In genomic region chr3L:1463547-1463946, dm6 we compare ENCODE assay signal across 1 fruit fly cellular context.
TF ChIP-seq lines count a peak whose summit lies in the region.

Gene rho (plus strand): TSS chr3L:1463811.

TF ChIP-seq in whole organism, embryonic, 481 proteins besides CTCF, POLR2A, EP300 and RAD21 (continued from another document):
- TF ChIP-seq dmrt11E (tag; optimal IDR thresholded peaks at IDR 0.05; lab: Kevin White, UChicago) (no peak), H15 (GFP tag; IDR thresholded peaks at IDR 0.05; lab: Robert Waterston, UW) (no peak), Aef1 (GFP tag; IDR thresholded peaks at IDR 0.05; lab: Robert Waterston, UW) (no peak), CG9215 (GFP tag; IDR thresholded peaks at IDR 0.05; lab: Robert Waterston, UW) (no peak), CG13424 (tag; optimal IDR thresholded peaks at IDR 0.05; lab: Kevin White, UChicago) (no peak), MESR4 (GFP tag; optimal IDR thresholded peaks at IDR 0.05; lab: Kevin White, UChicago) (no peak), CG14965 (GFP tag; optimal IDR thresholded peaks at IDR 0.05; lab: Kevin White, UChicago; ENCODE audit: borderline replicate concordance) (no peak), ems (GFP tag; optimal IDR thresholded peaks at IDR 0.05; lab: Kevin White, UChicago) (peak; percentile 1), en (GFP tag; optimal IDR thresholded peaks at IDR 0.05; lab: Kevin White, UChicago) (no peak), CG15601 (tag; optimal IDR thresholded peaks at IDR 0.05; lab: Kevin White, UChicago) (peak; percentile 61), disco-r (GFP tag; optimal IDR thresholded peaks at IDR 0.05; lab: Kevin White, UChicago) (no peak), klu (GFP tag; IDR thresholded peaks at IDR 0.05; lab: Robert Waterston, UW) (no peak), ap (GFP tag; IDR thresholded peaks at IDR 0.05; lab: Robert Waterston, UW) (no peak), CG8290 (GFP tag; optimal IDR thresholded peaks at IDR 0.05; lab: Kevin White, UChicago) (no peak), CG8290 (tag; optimal IDR thresholded peaks at IDR 0.05; lab: Kevin White, UChicago) (peak in 1 of 2 experiments; percentile 71), dysf (GFP tag; IDR thresholded peaks at IDR 0.05; lab: Robert Waterston, UW) (no peak), CG2202 (tag; optimal IDR thresholded peaks at IDR 0.05; lab: Kevin White, UChicago) (peak; percentile 17), CG30020 (tag; optimal IDR thresholded peaks at IDR 0.05; lab: Kevin White, UChicago) (no peak), Hey (tag; optimal IDR thresholded peaks at IDR 0.05; lab: Kevin White, UChicago) (no peak), peb (GFP tag; IDR thresholded peaks at IDR 0.05; lab: Robert Waterston, UW) (no peak), CG12219 (GFP tag; optimal IDR thresholded peaks at IDR 0.05; lab: Kevin White, UChicago) (peak; percentile 15), BEAF-32 (GFP tag; optimal IDR thresholded peaks at IDR 0.05; lab: Kevin White, UChicago) (no peak), CG6813 (GFP tag; optimal IDR thresholded peaks at IDR 0.05; lab: Kevin White, UChicago) (no peak), ara (GFP tag; IDR thresholded peaks at IDR 0.05; lab: Robert Waterston, UW) (peak; percentile 29; the same call in 1 of the 2 replicates), Fer3 (tag; optimal IDR thresholded peaks at IDR 0.05; lab: Kevin White, UChicago) (no peak), mld (GFP tag; IDR thresholded peaks at IDR 0.05; lab: Robert Waterston, UW; ENCODE audit: partially characterized antibody) (0 out of 3 replicates have a peak, but pooled peaks have one; percentile 46), CG1792 (GFP tag; optimal IDR thresholded peaks at IDR 0.05; lab: Kevin White, UChicago) (no peak), CG2120 (GFP tag; optimal IDR thresholded peaks at IDR 0.05; lab: Kevin White, UChicago) (no peak), CG5953 (GFP tag; IDR thresholded peaks at IDR 0.05; lab: Robert Waterston, UW) (peak; percentile 63), CG11398 (GFP tag; optimal IDR thresholded peaks at IDR 0.05; lab: Kevin White, UChicago) (peak; percentile 12), inv (GFP tag; IDR thresholded peaks at IDR 0.05; lab: Robert Waterston, UW; ENCODE audit: partially characterized antibody) (no peak), CG2712 (tag; optimal IDR thresholded peaks at IDR 0.05; lab: Kevin White, UChicago) (peak; percentile 54), CG8388 (GFP tag; optimal IDR thresholded peaks at IDR 0.05; lab: Kevin White, UChicago) (no peak), D19A (tag; optimal IDR thresholded peaks at IDR 0.05; lab: Kevin White, UChicago) (no peak), CG3847 (GFP tag; IDR thresholded peaks at IDR 0.05; lab: Robert Waterston, UW) (no peak), gro (GFP tag; optimal IDR thresholded peaks at IDR 0.05; lab: Kevin White, UChicago) (no peak), ewg (GFP tag; optimal IDR thresholded peaks at IDR 0.05; lab: Kevin White, UChicago) (no peak), nom (GFP tag; optimal IDR thresholded peaks at IDR 0.05; lab: Kevin White, UChicago) (peak; percentile 46), slbo (GFP tag; IDR thresholded peaks at IDR 0.05; lab: Robert Waterston, UW) (peak; percentile 55), croc (GFP tag; conservative IDR thresholded peaks at IDR 0.05; lab: Robert Waterston, UW) (no peak), CG15269 (tag; optimal IDR thresholded peaks at IDR 0.05; lab: Kevin White, UChicago) (peak; percentile 37), Xbp1 (GFP tag; optimal IDR thresholded peaks at IDR 0.05; lab: Kevin White, UChicago) (no peak), CG18011 (GFP tag; optimal IDR thresholded peaks at IDR 0.05; lab: Kevin White, UChicago) (no peak), Sry-δ (GFP tag; optimal IDR thresholded peaks at IDR 0.05; lab: Kevin White, UChicago) (no peak), CG10321 (GFP tag; IDR thresholded peaks at IDR 0.05; lab: Robert Waterston, UW) (no peak), CG11723 (GFP tag; optimal IDR thresholded peaks at IDR 0.05; lab: Kevin White, UChicago) (no peak), ttk (GFP tag; IDR thresholded peaks at IDR 0.05; lab: Robert Waterston, UW) (0 out of 2 replicates have a peak, but pooled peaks have one; percentile 20), Dll (GFP tag; IDR thresholded peaks at IDR 0.05; lab: Robert Waterston, UW; ENCODE audit: partially characterized antibody) (no peak), CG9727 (GFP tag; optimal IDR thresholded peaks at IDR 0.05; lab: Kevin White, UChicago) (no peak), insv (GFP tag; optimal IDR thresholded peaks at IDR 0.05; lab: Kevin White, UChicago) (peak in 1 of 2 experiments; percentile 13), HmgD (GFP tag; optimal IDR thresholded peaks at IDR 0.05; lab: Kevin White, UChicago) (no peak), Jarid2 (GFP tag; optimal IDR thresholded peaks at IDR 0.05; lab: Kevin White, UChicago) (peak; percentile 100), CG17186 (GFP tag; optimal IDR thresholded peaks at IDR 0.05; lab: Kevin White, UChicago) (no peak), bab2 (GFP tag; optimal IDR thresholded peaks at IDR 0.05; lab: Kevin White, UChicago) (no peak), Dfd (GFP tag; optimal IDR thresholded peaks at IDR 0.05; lab: Kevin White, UChicago) (no peak), CG11456 (GFP tag; IDR thresholded peaks at IDR 0.05; lab: Robert Waterston, UW) (peak; percentile 56; the same call in 1 of the 3 replicates), fd3F (GFP tag; optimal IDR thresholded peaks at IDR 0.05; lab: Kevin White, UChicago) (no peak), vfl (GFP tag; optimal IDR thresholded peaks at IDR 0.05; lab: Kevin White, UChicago) (no peak), cas (GFP tag; IDR thresholded peaks at IDR 0.05; lab: Robert Waterston, UW) (no peak), CG10543 (GFP tag; optimal IDR thresholded peaks at IDR 0.05; lab: Kevin White, UChicago) (peak; percentile 33), Hmx (GFP tag; optimal IDR thresholded peaks at IDR 0.05; lab: Kevin White, UChicago) (no peak), CoRest (tag; optimal IDR thresholded peaks at IDR 0.05; lab: Kevin White, UChicago) (no peak), CrebB (tag; optimal IDR thresholded peaks at IDR 0.05; lab: Kevin White, UChicago) (no peak), CHES-1-like (GFP tag; optimal IDR thresholded peaks at IDR 0.05; lab: Kevin White, UChicago) (no peak), Poxn (GFP tag; IDR thresholded peaks at IDR 0.05; lab: Robert Waterston, UW) (no peak), lov (optimal IDR thresholded peaks at IDR 0.05; lab: Kevin White, UChicago) (no peak), lov (GFP tag; IDR thresholded peaks at IDR 0.05; lab: Robert Waterston, UW) (0 out of 3 replicates have a peak, but pooled peaks have one; percentile 24), CG17568 (GFP tag; optimal IDR thresholded peaks at IDR 0.05; lab: Kevin White, UChicago) (no peak), sr (GFP tag; IDR thresholded peaks at IDR 0.05; lab: Robert Waterston, UW) (peak; percentile 68; the same call in 2 of the 3 replicates), HLH4C (GFP tag; IDR thresholded peaks at IDR 0.05; lab: Robert Waterston, UW; ENCODE audit: partially characterized antibody) (peak; percentile 48; the same call in 1 of the 3 replicates), Deaf1 (tag; optimal IDR thresholded peaks at IDR 0.05; lab: Kevin White, UChicago) (peak; percentile 34), CG6689 (GFP tag; IDR thresholded peaks at IDR 0.05; lab: Robert Waterston, UW) (no peak), chm (GFP tag; IDR thresholded peaks at IDR 0.05; lab: Robert Waterston, UW) (peak; percentile 85), Lpt (GFP tag; optimal IDR thresholded peaks at IDR 0.05; lab: Kevin White, UChicago) (no peak), Six4 (GFP tag; optimal IDR thresholded peaks at IDR 0.05; lab: Kevin White, UChicago) (no peak), CG6272 (GFP tag; IDR thresholded peaks at IDR 0.05; lab: Robert Waterston, UW) (no peak), shn (GFP tag; optimal IDR thresholded peaks at IDR 0.05; lab: Kevin White, UChicago) (peak; percentile 9), CkIIα-i1 (GFP tag; IDR thresholded peaks at IDR 0.05; lab: Robert Waterston, UW) (no peak), CG7556 (GFP tag; optimal IDR thresholded peaks at IDR 0.05; lab: Kevin White, UChicago) (no peak), exex (tag; optimal IDR thresholded peaks at IDR 0.05; lab: Kevin White, UChicago) (no peak), C15 (GFP tag; IDR thresholded peaks at IDR 0.05; lab: Robert Waterston, UW) (no peak), NFAT (GFP tag; IDR thresholded peaks at IDR 0.05; lab: Robert Waterston, UW) (peak; percentile 62; the same call in 1 of the 2 replicates), CG2116 (GFP tag; optimal IDR thresholded peaks at IDR 0.05; lab: Kevin White, UChicago) (no peak), CG10462 (GFP tag; optimal IDR thresholded peaks at IDR 0.05; lab: Kevin White, UChicago) (no peak), Vsx1 (GFP tag; optimal IDR thresholded peaks at IDR 0.05; lab: Kevin White, UChicago) (no peak), Camta (GFP tag; optimal IDR thresholded peaks at IDR 0.05; lab: Kevin White, UChicago) (peak; percentile 7), CG8924 (tag; optimal IDR thresholded peaks at IDR 0.05; lab: Kevin White, UChicago) (no peak), CG11696 (GFP tag; IDR thresholded peaks at IDR 0.05; lab: Robert Waterston, UW) (no peak), CG8281 (tag; optimal IDR thresholded peaks at IDR 0.05; lab: Kevin White, UChicago) (no peak), bigmax (GFP tag; optimal IDR thresholded peaks at IDR 0.05; lab: Kevin White, UChicago) (no peak), Max (GFP tag; optimal IDR thresholded peaks at IDR 0.05; lab: Kevin White, UChicago) (peak; percentile 19), Gsc (GFP tag; IDR thresholded peaks at IDR 0.05; lab: Robert Waterston, UW) (no peak), gsb (GFP tag; IDR thresholded peaks at IDR 0.05; lab: Robert Waterston, UW) (no peak), emc (GFP tag; optimal IDR thresholded peaks at IDR 0.05; lab: Kevin White, UChicago) (no peak), HmgZ (tag; optimal IDR thresholded peaks at IDR 0.05; lab: Kevin White, UChicago) (no peak), CG17328 (GFP tag; IDR thresholded peaks at IDR 0.05; lab: Robert Waterston, UW) (peak; percentile 31; the same call in 1 of the 2 replicates), CG30431 (GFP tag; optimal IDR thresholded peaks at IDR 0.05; lab: Kevin White, UChicago) (no peak), fu2 (GFP tag; optimal IDR thresholded peaks at IDR 0.05; lab: Kevin White, UChicago) (no peak), CG7839 (tag; optimal IDR thresholded peaks at IDR 0.05; lab: Kevin White, UChicago) (peak; percentile 35), CG6654 (GFP tag; optimal IDR thresholded peaks at IDR 0.05; lab: Kevin White, UChicago) (no peak), CG6765 (GFP tag; optimal IDR thresholded peaks at IDR 0.05; lab: Kevin White, UChicago) (no peak), toy (GFP tag; IDR thresholded peaks at IDR 0.05; lab: Robert Waterston, UW) (no peak), Dref (GFP tag; IDR thresholded peaks at IDR 0.05; lab: Robert Waterston, UW) (no peak), eyg (GFP tag; optimal IDR thresholded peaks at IDR 0.05; lab: Kevin White, UChicago) (peak; percentile 8), salm (tag; optimal IDR thresholded peaks at IDR 0.05; lab: Kevin White, UChicago) (no peak), tgo (GFP tag; IDR thresholded peaks at IDR 0.05; lab: Robert Waterston, UW) (0 out of 3 replicates have a peak, but pooled peaks have one; percentile 23), gcm2 (GFP tag; optimal IDR thresholded peaks at IDR 0.05; lab: Kevin White, UChicago) (no peak), z (GFP tag; IDR thresholded peaks at IDR 0.05; lab: Robert Waterston, UW) (peak; percentile 50; the same call in 1 of the 3 replicates), pum (GFP tag; optimal IDR thresholded peaks at IDR 0.05; lab: Kevin White, UChicago) (no peak), Fer2 (tag; optimal IDR thresholded peaks at IDR 0.05; lab: Kevin White, UChicago) (no peak), row (GFP tag; IDR thresholded peaks at IDR 0.05; lab: Robert Waterston, UW) (0 out of 3 replicates have a peak, but pooled peaks have one; percentile 4), zen (tag; optimal IDR thresholded peaks at IDR 0.05; lab: Kevin White, UChicago) (peak; percentile 18), sim (GFP tag; IDR thresholded peaks at IDR 0.05; lab: Robert Waterston, UW) (no peak), jumu (GFP tag; optimal IDR thresholded peaks at IDR 0.05; lab: Kevin White, UChicago) (no peak), fd96Cb (tag; optimal IDR thresholded peaks at IDR 0.05; lab: Kevin White, UChicago) (no peak), br (optimal IDR thresholded peaks at IDR 0.05; lab: Kevin White, UChicago) (no peak), CG1024 (GFP tag; IDR thresholded peaks at IDR 0.05; lab: Robert Waterston, UW) (peak; percentile 4; the same call in 1 of the 2 replicates), CG9932 (GFP tag; IDR thresholded peaks at IDR 0.05; lab: Robert Waterston, UW) (0 out of 2 replicates have a peak, but pooled peaks have one; percentile 13), rib (GFP tag; IDR thresholded peaks at IDR 0.05; lab: Robert Waterston, UW) (no peak), gsb-n (tag; optimal IDR thresholded peaks at IDR 0.05; lab: Kevin White, UChicago) (peak; percentile 46), dati (GFP tag; IDR thresholded peaks at IDR 0.05; lab: Robert Waterston, UW) (no peak), CG7745 (tag; optimal IDR thresholded peaks at IDR 0.05; lab: Kevin White, UChicago) (peak; percentile 42), kay (GFP tag; optimal IDR thresholded peaks at IDR 0.05; lab: Kevin White, UChicago) (peak; percentile 62), PHDP (tag; optimal IDR thresholded peaks at IDR 0.05; lab: Kevin White, UChicago) (no peak), CG18476 (GFP tag; optimal IDR thresholded peaks at IDR 0.05; lab: Kevin White, UChicago) (no peak), bsh (GFP tag; optimal IDR thresholded peaks at IDR 0.05; lab: Kevin White, UChicago) (peak in 1 of 2 experiments; percentile 34), Dp (GFP tag; optimal IDR thresholded peaks at IDR 0.05; lab: Kevin White, UChicago) (no peak), CG8359 (GFP tag; optimal IDR thresholded peaks at IDR 0.05; lab: Kevin White, UChicago; ENCODE audit: borderline replicate concordance) (peak; percentile 11), Hr3 (GFP tag; optimal IDR thresholded peaks at IDR 0.05; lab: Kevin White, UChicago) (no peak), D19B (GFP tag; optimal IDR thresholded peaks at IDR 0.05; lab: Kevin White, UChicago) (no peak), Dek (tag; optimal IDR thresholded peaks at IDR 0.05; lab: Kevin White, UChicago) (no peak), dm (GFP tag; optimal IDR thresholded peaks at IDR 0.05; lab: Kevin White, UChicago) (no peak), CG7928 (GFP tag; optimal IDR thresholded peaks at IDR 0.05; lab: Kevin White, UChicago) (no peak)
